Worm (Caenorhabditis elegans) whole organism, young adult: Measurements from ENCODE around the gene madf-4.

Source experiments
- bed-2 ChIP-seq: fragments of 200-800 bp; sonication (Bioruptor generic); IDR thresholded peaks from 2 replicates; pipeline ENCODE4 v1.3.6; 2022; ENCODE audit warnings: missing genetic modification reagents, missing genetic modification characterization, missing compliant biosample characterization
- let-607 ChIP-seq, 2 experiments: fragments of 200-800 bp in 1 of 2; sonication (Bioruptor generic) in 1 of 2; sonication (generic microtip) in 1 of 2; optimal IDR thresholded peaks; 2 replicates each; lab custom pipeline; 2016 to 2018; ENCODE audit warnings: mild to moderate bottlenecking in 2 of 2, missing compliant biosample characterization in 2 of 2, missing genetic modification characterization in 2 of 2, moderate library complexity in 2 of 2, missing genotype in 1 of 2
- madf-6 ChIP-seq: fragments of 200-800 bp; sonication (Bioruptor generic); IDR thresholded peaks from 2 replicates; pipeline ENCODE4 v1.3.6; 2022; ENCODE audit warnings: missing genetic modification reagents, missing genetic modification characterization, missing compliant biosample characterization
- nfyb-1 ChIP-seq: fragments of 200-800 bp; sonication (Bioruptor generic); IDR thresholded peaks from 2 replicates; pipeline ENCODE4 v1.3.6; 2022; ENCODE audit warnings: missing genetic modification reagents, missing genetic modification characterization, missing compliant biosample characterization
- rcor-1 ChIP-seq: fragments of 200-800 bp; sonication (Bioruptor generic); IDR thresholded peaks from 2 replicates; pipeline ENCODE4 v1.3.6; 2022; ENCODE audit warnings: missing genetic modification reagents, missing genetic modification characterization, missing compliant biosample characterization
- snpc-4 ChIP-seq, 5 experiments: fragments of 150-350 bp in 1 of 5; sonication (generic microtip) in 4 of 5; optimal IDR thresholded peaks; 2 replicates each; lab custom pipeline; 2014 to 2018; ENCODE audit warnings: missing genetic modification characterization in 5 of 5, missing biosample characterization in 3 of 5, antibody characterized with exemption in 2 of 5, mild to moderate bottlenecking in 2 of 5, missing compliant biosample characterization in 2 of 5, missing genotype in 2 of 5, moderate library complexity in 2 of 5, missing genetic modification reagents in 1 of 5
- sptf-2 ChIP-seq: fragments of 200-800 bp; sonication (Bioruptor generic); optimal IDR thresholded peaks from 2 replicates; lab custom pipeline; 2018; ENCODE audit warnings: mild to moderate bottlenecking, missing genetic modification characterization, missing compliant biosample characterization
- unc-62 ChIP-seq: fragments of 150-350 bp; optimal IDR thresholded peaks from 2 replicates; lab custom pipeline; 2014; ENCODE audit warnings: missing biosample characterization, missing genetic modification reagents, missing genetic modification characterization

ce11 chrV:9926240-9926639 is 36.1 kb downstream of the madf-4 start, which contains the start of gene C50H2.13:
- TF ChIP-seq let-607 (tag; optimal IDR thresholded peaks at IDR 0.05; lab: Kevin White, UChicago), result no peak
- TF ChIP-seq madf-6 (GFP tag; lab: Robert Waterston, UW), result no peak
- TF ChIP-seq rcor-1 (GFP tag; lab: Robert Waterston, UW), result no peak
- TF ChIP-seq bed-2 (GFP tag; lab: Robert Waterston, UW), result no peak
- no peak for TF ChIP-seq snpc-4 (GFP tag; optimal IDR thresholded peaks at IDR 0.05; lab: Kevin White, UChicago)
- TF ChIP-seq snpc-4 (tag; optimal IDR thresholded peaks at IDR 0.05; lab: Kevin White, UChicago), result no peak
- no peak for TF ChIP-seq nfyb-1 (GFP tag; lab: Robert Waterston, UW)
- no peak for TF ChIP-seq sptf-2 (GFP tag; lab: Kevin White, UChicago)
- TF ChIP-seq unc-62 (GFP tag; lab: Kevin White, UChicago), result no peak
